Worm (Caenorhabditis elegans) whole organism, L4 larva: ENCODE measurements around the gene T26H5.14.
A peak's percentile ranks its signal among the peaks of the same experiment; 100 is the strongest.

Experiments
- F44E2.7 ChIP-seq: fragments of 200-800 bp; sonication (Bioruptor generic); IDR thresholded peaks from 2 replicates; pipeline ENCODE4 v2.1.2; 2022; ENCODE audit warnings: missing genetic modification characterization, missing compliant biosample characterization
- R02D3.7 ChIP-seq: fragments of 150-350 bp; sonication (generic microtip); optimal IDR thresholded peaks from 3 replicates; lab custom pipeline; 2014; ENCODE audit warnings: missing biosample characterization, missing genetic modification characterization
- Y75B8A.6 ChIP-seq: fragments of 200-800 bp; sonication (Bioruptor generic); IDR thresholded peaks from 2 replicates; pipeline ENCODE4 v1.3.6; 2022; ENCODE audit warnings: missing genetic modification reagents, missing genetic modification characterization, missing compliant biosample characterization
- ZK337.2 ChIP-seq: fragments of 200-800 bp; sonication (Bioruptor generic); IDR thresholded peaks from 2 replicates; pipeline ENCODE4 v1.3.6; 2022; ENCODE audit warnings: missing genetic modification reagents, missing genetic modification characterization, missing compliant biosample characterization
- aha-1 ChIP-seq: fragments of 150-350 bp; peaks from one replicate; lab custom pipeline; 2014; ENCODE audit warnings: missing biosample characterization, missing genetic modification characterization
- aly-2 ChIP-seq: sonication (generic microtip); optimal IDR thresholded peaks from 2 replicates; lab custom pipeline; 2018; ENCODE audit warnings: missing biosample characterization, missing genetic modification characterization
- ama-1 ChIP-seq: fragments of 150-350 bp; optimal IDR thresholded peaks from 2 replicates; lab custom pipeline; 2014; ENCODE audit warnings: inconsistent platforms, mixed read lengths
- arid-1 ChIP-seq: fragments of 200-800 bp; sonication (Bioruptor generic); conservative IDR thresholded peaks from 2 replicates; pipeline ENCODE4 v1.3.6; 2022; ENCODE audit warnings: missing genetic modification reagents, missing genetic modification characterization, missing compliant biosample characterization
- ceh-20 ChIP-seq: fragments of 200-800 bp; sonication (Bioruptor generic); IDR thresholded peaks from 2 replicates; pipeline ENCODE4 v1.3.6; 2022; ENCODE audit warnings: missing genetic modification reagents, missing genetic modification characterization, missing compliant biosample characterization
- ceh-32 ChIP-seq: sonication (generic microtip); optimal IDR thresholded peaks from 2 replicates; lab custom pipeline; 2016; ENCODE audit warnings: mild to moderate bottlenecking, missing genetic modification characterization, missing compliant biosample characterization; ENCODE audit not compliant: poor library complexity
- ceh-62 ChIP-seq: sonication (generic microtip); optimal IDR thresholded peaks from 2 replicates; lab custom pipeline; 2017; ENCODE audit warnings: missing biosample characterization, missing genetic modification characterization
- daf-16 ChIP-seq, 3 experiments: sonication (generic microtip); optimal IDR thresholded peaks; 2 replicates each; lab custom pipeline; 2016 to 2017; ENCODE audit warnings: missing genetic modification characterization in 3 of 3, missing genetic modification reagents in 3 of 3, mild to moderate bottlenecking in 2 of 3, missing compliant biosample characterization in 2 of 3, missing biosample characterization in 1 of 3, moderate library complexity in 1 of 3
- dpl-1 ChIP-seq: fragments of 150-350 bp; optimal IDR thresholded peaks from 2 replicates; lab custom pipeline; 2014; ENCODE audit warnings: missing biosample characterization, missing genetic modification reagents, missing genetic modification characterization
- egl-27 ChIP-seq: sonication (generic microtip); optimal IDR thresholded peaks from 3 replicates; lab custom pipeline; 2017; ENCODE audit warnings: missing biosample characterization, missing genetic modification reagents, missing genetic modification characterization
- hlh-11 ChIP-seq: fragments of 200-800 bp; sonication (Bioruptor generic); optimal IDR thresholded peaks from 2 replicates; lab custom pipeline; 2018; ENCODE audit warnings: mild to moderate bottlenecking, missing genetic modification characterization, missing compliant biosample characterization
- jun-1 ChIP-seq: fragments of 150-350 bp; optimal IDR thresholded peaks from 2 replicates; lab custom pipeline; 2014; ENCODE audit warnings: missing biosample characterization, missing genetic modification reagents, missing genetic modification characterization
- lim-7 ChIP-seq: fragments of 200-800 bp; sonication (Bioruptor generic); IDR thresholded peaks from 2 replicates; pipeline ENCODE4 v1.3.6; 2022; ENCODE audit warnings: missing genetic modification characterization, missing compliant biosample characterization
- lin-1 ChIP-seq: fragments of 200-800 bp; sonication (Bioruptor generic); IDR thresholded peaks from 2 replicates; pipeline ENCODE4 v1.3.6; 2022; ENCODE audit warnings: missing genetic modification reagents, missing genetic modification characterization, missing compliant biosample characterization
- lin-13 ChIP-seq: fragments of 150-350 bp; optimal IDR thresholded peaks from 2 replicates; lab custom pipeline; 2014; ENCODE audit warnings: missing biosample characterization, missing genetic modification reagents, missing genetic modification characterization
- lin-29 ChIP-seq: fragments of 200-800 bp; sonication (Bioruptor generic); IDR thresholded peaks from 2 replicates; pipeline ENCODE4 v1.3.6; 2022; ENCODE audit warnings: missing genetic modification reagents, missing genetic modification characterization, missing compliant biosample characterization
- lin-39 ChIP-seq: fragments of 150-350 bp; optimal IDR thresholded peaks from 2 replicates; lab custom pipeline; 2014; ENCODE audit warnings: missing biosample characterization, missing genetic modification reagents, missing genetic modification characterization
- madf-5 ChIP-seq, 2 experiments: fragments of 200-800 bp; sonication (Bioruptor generic); IDR thresholded peaks; 2 replicates each; pipeline ENCODE4 v1.3.6; 2022; ENCODE audit warnings: missing compliant biosample characterization in 2 of 2, missing genetic modification characterization in 2 of 2
- mes-2 ChIP-seq: sonication (generic microtip); optimal IDR thresholded peaks from 2 replicates; lab custom pipeline; 2016; ENCODE audit warnings: missing genotype, mild to moderate bottlenecking, missing genetic modification characterization, missing compliant biosample characterization; ENCODE audit not compliant: poor library complexity, severe bottlenecking
- mxl-3 ChIP-seq: fragments of 200-800 bp; sonication (Bioruptor generic); optimal IDR thresholded peaks from 2 replicates; lab custom pipeline; 2018; ENCODE audit warnings: mild to moderate bottlenecking, missing genetic modification characterization, missing compliant biosample characterization
- nhr-10 ChIP-seq: fragments of 150-350 bp; optimal IDR thresholded peaks from 2 replicates; lab custom pipeline; 2014; ENCODE audit warnings: missing biosample characterization, missing genetic modification characterization
- nhr-28 ChIP-seq: fragments of 150-350 bp; optimal IDR thresholded peaks from 2 replicates; lab custom pipeline; 2014; ENCODE audit warnings: missing biosample characterization, missing genetic modification characterization
- nhr-42 ChIP-seq: fragments of 200-800 bp; sonication (Bioruptor generic); IDR thresholded peaks from 2 replicates; pipeline ENCODE4 v1.3.6; 2022; ENCODE audit warnings: missing genetic modification characterization, missing compliant biosample characterization
- nhr-48 ChIP-seq: sonication (generic microtip); optimal IDR thresholded peaks from 2 replicates; lab custom pipeline; 2016; ENCODE audit warnings: mild to moderate bottlenecking, missing genetic modification characterization, missing compliant biosample characterization
- nhr-77 ChIP-seq: fragments of 150-350 bp; optimal IDR thresholded peaks from 2 replicates; lab custom pipeline; 2014; ENCODE audit warnings: missing biosample characterization, missing genetic modification characterization
- pha-4 ChIP-seq, 2 experiments: fragments of 150-350 bp in 1 of 2; fragments of 200-800 bp in 1 of 2; sonication (Bioruptor generic) in 1 of 2; IDR thresholded peaks in 1 of 2; optimal IDR thresholded peaks in 1 of 2; 2 replicates each; pipeline versions ENCODE4 v1.3.6 to Lab custom; 2014 to 2022; ENCODE audit warnings: missing genetic modification characterization in 2 of 2, missing genetic modification reagents in 2 of 2, missing biosample characterization in 1 of 2, missing compliant biosample characterization in 1 of 2
- php-3 ChIP-seq: fragments of 200-800 bp; sonication (Bioruptor generic); IDR thresholded peaks from 2 replicates; pipeline ENCODE4 v1.3.6; 2022; ENCODE audit warnings: missing genetic modification reagents, missing genetic modification characterization, missing compliant biosample characterization
- pqm-1 ChIP-seq: sonication (generic microtip); optimal IDR thresholded peaks from 2 replicates; lab custom pipeline; 2017; ENCODE audit warnings: missing biosample characterization, missing genetic modification characterization
- saeg-2 ChIP-seq: fragments of 200-800 bp; sonication (Bioruptor generic); IDR thresholded peaks from 2 replicates; pipeline ENCODE4 v1.3.6; 2022; ENCODE audit warnings: missing genetic modification reagents, missing genetic modification characterization, missing compliant biosample characterization
- tra-1 ChIP-seq: fragments of 200-800 bp; sonication (Bioruptor generic); IDR thresholded peaks from 2 replicates; pipeline ENCODE4 v1.3.6; 2022; ENCODE audit warnings: missing genetic modification reagents, missing genetic modification characterization, missing compliant biosample characterization
- unc-39 ChIP-seq: sonication (generic microtip); optimal IDR thresholded peaks from 2 replicates; lab custom pipeline; 2017; ENCODE audit warnings: missing biosample characterization, missing genetic modification characterization
- unc-62 ChIP-seq, 3 experiments: fragments of 150-350 bp in 1 of 3; sonication (generic microtip); optimal IDR thresholded peaks in 2 of 3; peaks in 1 of 3; 1 replicate in 1 of 3; 2 replicates in 2 of 3; lab custom pipeline; 2014 to 2017; ENCODE audit warnings: missing biosample characterization in 3 of 3, missing genetic modification characterization in 3 of 3, missing genetic modification reagents in 3 of 3, missing genotype in 1 of 3
- zfp-2 ChIP-seq: sonication (generic microtip); optimal IDR thresholded peaks from 2 replicates; lab custom pipeline; 2016; ENCODE audit warnings: mild to moderate bottlenecking, missing genetic modification characterization, missing compliant biosample characterization
- zip-11 ChIP-seq: fragments of 200-800 bp; sonication (Bioruptor generic); IDR thresholded peaks from 2 replicates; pipeline ENCODE4 v1.3.6; 2022; ENCODE audit warnings: missing genetic modification characterization, missing compliant biosample characterization
- zip-2 ChIP-seq: fragments of 150-350 bp; optimal IDR thresholded peaks from 2 replicates; lab custom pipeline; 2014; ENCODE audit warnings: missing biosample characterization, missing genetic modification characterization
- ztf-11 ChIP-seq: fragments of 150-350 bp; optimal IDR thresholded peaks from 2 replicates; lab custom pipeline; 2014; ENCODE audit warnings: missing biosample characterization, missing genetic modification characterization
- ztf-7 ChIP-seq: fragments of 150-350 bp; optimal IDR thresholded peaks from 2 replicates; lab custom pipeline; 2014; ENCODE audit warnings: missing biosample characterization, missing genetic modification characterization

Gene T26H5.14

DNA sequence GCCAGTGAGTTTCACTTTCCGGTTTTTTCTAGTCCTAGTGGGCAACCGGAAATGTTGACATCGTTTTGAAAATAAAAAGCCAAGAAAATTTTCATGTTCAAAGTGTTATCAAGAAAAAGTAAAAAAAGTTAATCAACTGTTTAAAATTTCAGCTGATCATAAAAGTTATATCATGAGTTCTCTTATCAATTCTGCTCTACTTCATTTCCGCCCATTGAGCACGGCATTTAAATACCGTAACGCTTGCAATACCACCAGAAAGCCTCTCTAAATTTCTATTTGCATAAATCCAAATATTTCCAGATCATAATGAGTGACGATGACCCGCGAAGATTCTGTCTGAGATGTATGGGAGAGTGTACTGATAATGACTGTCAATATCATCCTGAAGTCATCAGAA is 4.3 kb upstream of the T26H5.14 start, which contains the start of gene T26H5.9:
Gene T26H5.9, plus strand, starts transcription at position 302 of the 400 bp plus-strand sequence.
- no peak for TF ChIP-seq egl-27 (tag; lab: Kevin White, UChicago)
- TF ChIP-seq zip-11 (GFP tag; lab: Robert Waterston, UW) = no peak
- TF ChIP-seq daf-16 (GFP tag; optimal IDR thresholded peaks at IDR 0.05; lab: Kevin White, UChicago) = no peak
- TF ChIP-seq daf-16 (tag; optimal IDR thresholded peaks at IDR 0.05; lab: Kevin White, UChicago) = peak; percentile 39
- peak; percentile 45 for TF ChIP-seq nhr-28
- TF ChIP-seq unc-62 (GFP tag; optimal IDR thresholded peaks at IDR 0.05 in 1 of 2; lab: Kevin White, UChicago) = peak in 1 of 2 experiments; percentile 92
- no peak for TF ChIP-seq unc-62 (tag; optimal IDR thresholded peaks at IDR 0.05; lab: Kevin White, UChicago)
- peak; percentile 12 for TF ChIP-seq pqm-1
- TF ChIP-seq dpl-1 = no peak
- TF ChIP-seq aha-1 (tag; lab: Kevin White, UChicago) = no peak
- TF ChIP-seq nhr-42 (GFP tag; lab: Robert Waterston, UW) = no peak
- no peak for TF ChIP-seq lin-29 (GFP tag; lab: Robert Waterston, UW)

- TF ChIP-seq lim-7 (GFP tag; lab: Robert Waterston, UW) (no peak), arid-1 (GFP tag; lab: Robert Waterston, UW) (no peak), nhr-48 (tag; lab: Kevin White, UChicago) (no peak)
Observed at ce11 chrV:15445437-15445836, 3.5 kb upstream of the T26H5.14 start, which contains the start of gene srh-239. Gene srh-239, plus strand, starts transcription at chrV:15445737.

- peak; percentile 18 for TF ChIP-seq nhr-28
- TF ChIP-seq daf-16 (GFP tag; optimal IDR thresholded peaks at IDR 0.05; lab: Kevin White, UChicago) = no peak
- TF ChIP-seq daf-16 (tag; optimal IDR thresholded peaks at IDR 0.05; lab: Kevin White, UChicago) = peak; percentile 37
- TF ChIP-seq unc-39 = no peak
- TF ChIP-seq php-3 (GFP tag; lab: Robert Waterston, UW) = peak; percentile 69; the same call in 1 of the 2 replicates
- peak; percentile 21 for TF ChIP-seq pqm-1
- TF ChIP-seq, all 104 proteins: peak for 4
Observed at ce11 chrV:15448408-15448807, 557 bp upstream of the T26H5.14 start, which contains the start of gene T26H5.4. Gene T26H5.4, minus strand, starts transcription at chrV:15448701.

DNA sequence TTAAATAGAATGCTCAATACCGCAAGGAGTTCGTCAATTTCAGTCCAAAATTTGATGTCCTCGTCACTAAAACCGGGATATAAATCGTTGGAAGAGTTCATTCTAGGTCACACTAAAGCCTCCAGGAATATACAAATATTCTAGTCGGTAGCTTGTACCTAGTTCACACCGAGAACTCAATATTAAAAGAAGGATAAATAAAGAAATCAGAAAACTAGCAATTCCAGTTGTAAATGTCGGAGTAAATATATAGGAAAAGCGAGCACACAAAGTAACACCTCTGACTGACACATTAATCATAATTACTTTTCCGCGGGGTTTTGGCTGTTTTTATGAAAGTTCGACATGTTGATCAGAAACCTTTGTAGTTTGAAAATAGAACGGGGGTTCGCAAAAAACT is 2.5 kb downstream of the T26H5.14 start, which contains the start of gene srw-33:
Gene srw-33, minus strand, starts transcription at position 101 of the 400 bp plus-strand sequence.
- no peak for TF ChIP-seq madf-5 (GFP tag; IDR thresholded peaks at IDR 0.05; lab: Robert Waterston, UW)
- no peak for TF ChIP-seq R02D3.7 (tag; lab: Kevin White, UChicago)
- no peak for TF ChIP-seq ama-1
- TF ChIP-seq lin-13 = no peak
- TF ChIP-seq zip-2 = no peak
- no peak for TF ChIP-seq jun-1 (tag; lab: Kevin White, UChicago)
- TF ChIP-seq hlh-11 (tag; lab: Kevin White, UChicago) = no peak
- TF ChIP-seq pha-4 (GFP tag; IDR thresholded peaks at IDR 0.05; lab: Robert Waterston, UW) = no peak
- TF ChIP-seq pha-4 (tag; optimal IDR thresholded peaks at IDR 0.05; lab: Kevin White, UChicago) = no peak
- TF ChIP-seq ztf-7 (tag; lab: Kevin White, UChicago) = no peak
- TF ChIP-seq lim-7 (GFP tag; lab: Robert Waterston, UW) = no peak

DNA sequence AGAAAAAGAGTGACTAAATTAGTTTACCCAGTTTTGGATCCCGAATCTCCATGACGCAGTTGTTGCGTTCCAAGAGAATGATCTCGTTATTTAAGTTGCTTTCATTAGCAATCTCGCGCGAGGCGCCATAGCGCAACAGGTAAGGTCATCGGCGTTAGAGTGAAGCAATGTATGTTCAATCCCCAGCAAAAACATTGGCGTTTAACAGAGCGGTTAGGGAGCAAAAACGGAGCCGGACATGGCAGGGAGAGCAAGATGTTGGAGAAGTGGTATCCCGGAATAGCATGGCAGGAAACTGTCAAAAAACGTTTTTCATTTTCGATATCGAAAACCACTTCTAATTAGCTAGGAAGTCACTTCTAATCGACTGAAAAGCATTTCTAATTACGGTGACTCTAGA is 5.4 kb downstream of the T26H5.14 start:
- TF ChIP-seq pha-4 (GFP tag; IDR thresholded peaks at IDR 0.05; lab: Robert Waterston, UW) = no peak
- TF ChIP-seq pha-4 (tag; optimal IDR thresholded peaks at IDR 0.05; lab: Kevin White, UChicago) = no peak
- no peak for TF ChIP-seq nhr-28
- TF ChIP-seq ceh-32 (tag; lab: Kevin White, UChicago) = no peak
- no peak for TF ChIP-seq ceh-20 (GFP tag; lab: Robert Waterston, UW)
- peak; percentile 45 for TF ChIP-seq mes-2
- TF ChIP-seq aly-2 (tag; lab: Kevin White, UChicago) = no peak
- no peak for TF ChIP-seq nhr-77
- TF ChIP-seq nhr-48 (tag; lab: Kevin White, UChicago) = no peak
- TF ChIP-seq zfp-2 = no peak
- TF ChIP-seq saeg-2 (GFP tag; lab: Robert Waterston, UW) = no peak
- TF ChIP-seq lin-39 (tag; lab: Kevin White, UChicago) = no peak
- peak; percentile 48; the same call in 1 of the 2 replicates for TF ChIP-seq F44E2.7 (GFP tag; lab: Robert Waterston, UW)
- TF ChIP-seq ZK337.2 (GFP tag; lab: Robert Waterston, UW) = no peak
- no peak for TF ChIP-seq tra-1 (GFP tag; lab: Robert Waterston, UW)
- no peak for TF ChIP-seq ceh-62 (tag; lab: Kevin White, UChicago)
- TF ChIP-seq jun-1 (tag; lab: Kevin White, UChicago) = no peak
- no peak for TF ChIP-seq ztf-11 (tag; lab: Kevin White, UChicago)
- TF ChIP-seq lin-29 (GFP tag; lab: Robert Waterston, UW) = no peak
- no peak for TF ChIP-seq lin-1
- TF ChIP-seq mxl-3 = no peak
- TF ChIP-seq Y75B8A.6 (GFP tag; lab: Robert Waterston, UW) = peak; percentile 57; the same call in 1 of the 2 replicates
- TF ChIP-seq zip-11 (GFP tag; lab: Robert Waterston, UW) = no peak
- TF ChIP-seq nhr-10 (tag; lab: Kevin White, UChicago) = no peak
- no peak for TF ChIP-seq lin-13
- TF ChIP-seq dpl-1 = no peak
